Worm (Caenorhabditis elegans) whole organism, L3 larva: ENCODE measurements around the gene nduv-2.

Experiments
- R02D3.7 ChIP-seq: fragments of 150-350 bp; optimal IDR thresholded peaks from 2 replicates; lab custom pipeline; 2014; ENCODE audit warnings: missing biosample characterization, missing genetic modification characterization
- ZK546.5 ChIP-seq: sonication (generic microtip); optimal IDR thresholded peaks from 2 replicates; lab custom pipeline; 2017; ENCODE audit warnings: missing biosample characterization, missing genetic modification characterization
- aly-2 ChIP-seq: fragments of 150-350 bp; optimal IDR thresholded peaks from 2 replicates; lab custom pipeline; 2014; ENCODE audit warnings: missing biosample characterization, missing genetic modification characterization
- ama-1 ChIP-seq: fragments of 150-350 bp; optimal IDR thresholded peaks from 2 replicates; lab custom pipeline; 2018
- ceh-16 ChIP-seq: sonication (generic microtip); optimal IDR thresholded peaks from 2 replicates; lab custom pipeline; 2017; ENCODE audit warnings: missing biosample characterization, missing genetic modification characterization
- ceh-28 ChIP-seq: fragments of 150-350 bp; optimal IDR thresholded peaks from 2 replicates; lab custom pipeline; 2014; ENCODE audit warnings: missing biosample characterization, missing genetic modification reagents, missing genetic modification characterization
- ceh-82 ChIP-seq: fragments of 150-350 bp; optimal IDR thresholded peaks from 2 replicates; lab custom pipeline; 2014; ENCODE audit warnings: missing biosample characterization, missing genetic modification characterization
- ceh-9 ChIP-seq: sonication (generic microtip); optimal IDR thresholded peaks from 2 replicates; lab custom pipeline; 2018; ENCODE audit warnings: missing biosample characterization, missing genetic modification characterization
- daf-12 ChIP-seq: fragments of 150-350 bp; optimal IDR thresholded peaks from 2 replicates; lab custom pipeline; 2014; ENCODE audit warnings: missing biosample characterization, missing genetic modification reagents, missing genetic modification characterization
- egl-27 ChIP-seq: sonication (generic microtip); optimal IDR thresholded peaks from 4 replicates; lab custom pipeline; 2017; ENCODE audit warnings: missing biosample characterization, missing genetic modification reagents, missing genetic modification characterization
- egl-5 ChIP-seq: fragments of 150-350 bp; optimal IDR thresholded peaks from 2 replicates; lab custom pipeline; 2017; ENCODE audit warnings: missing biosample characterization, missing genetic modification reagents, missing genetic modification characterization, inconsistent platforms
- elt-1 ChIP-seq: fragments of 150-350 bp; optimal IDR thresholded peaks from 2 replicates; lab custom pipeline; 2014; ENCODE audit warnings: missing biosample characterization, missing genetic modification characterization
- elt-2 ChIP-seq: sonication (generic microtip); optimal IDR thresholded peaks from 2 replicates; lab custom pipeline; 2016; ENCODE audit warnings: missing genetic modification reagents, mild to moderate bottlenecking, missing genetic modification characterization, missing compliant biosample characterization
- elt-3 ChIP-seq, 3 experiments: fragments of 150-350 bp in 1 of 3; sonication (generic microtip) in 2 of 3; optimal IDR thresholded peaks; 2 replicates in 2 of 3; 4 replicates in 1 of 3; lab custom pipeline; 2014 to 2017; ENCODE audit warnings: missing biosample characterization in 3 of 3, missing genetic modification characterization in 3 of 3
- eor-1 ChIP-seq, 2 experiments: fragments of 150-350 bp; optimal IDR thresholded peaks; 2 replicates each; lab custom pipeline; 2014 to 2018; ENCODE audit warnings: missing biosample characterization in 2 of 2, missing genetic modification characterization in 2 of 2
- fkh-10 ChIP-seq: sonication (generic microtip); optimal IDR thresholded peaks from 2 replicates; lab custom pipeline; 2017; ENCODE audit warnings: missing biosample characterization, missing genetic modification reagents, missing genetic modification characterization
- fkh-2 ChIP-seq: fragments of 150-350 bp; optimal IDR thresholded peaks from 2 replicates; lab custom pipeline; 2014; ENCODE audit warnings: missing biosample characterization, missing genetic modification reagents, missing genetic modification characterization
- fos-1 ChIP-seq: fragments of 150-350 bp; optimal IDR thresholded peaks from 2 replicates; lab custom pipeline; 2014; ENCODE audit warnings: missing biosample characterization, missing genetic modification characterization
- jun-1 ChIP-seq: fragments of 150-350 bp; optimal IDR thresholded peaks from 2 replicates; lab custom pipeline; 2014; ENCODE audit warnings: missing biosample characterization, missing genetic modification reagents, missing genetic modification characterization
- lin-15B ChIP-seq: fragments of 150-350 bp; optimal IDR thresholded peaks from 2 replicates; lab custom pipeline; 2014; ENCODE audit warnings: missing biosample characterization, missing genetic modification characterization
- lin-39 ChIP-seq: fragments of 150-350 bp; optimal IDR thresholded peaks from 2 replicates; lab custom pipeline; 2018; ENCODE audit warnings: missing biosample characterization, missing genetic modification reagents, missing genetic modification characterization
- lsy-12 ChIP-seq: sonication (generic microtip); optimal IDR thresholded peaks from 2 replicates; lab custom pipeline; 2016; ENCODE audit warnings: mild to moderate bottlenecking, missing genetic modification characterization, missing compliant biosample characterization
- mdl-1 ChIP-seq: fragments of 150-350 bp; optimal IDR thresholded peaks from 2 replicates; lab custom pipeline; 2014; ENCODE audit warnings: missing biosample characterization, missing genetic modification characterization
- mml-1 ChIP-seq: fragments of 150-350 bp; sonication (generic microtip); optimal IDR thresholded peaks from 3 replicates; lab custom pipeline; 2014; ENCODE audit warnings: missing biosample characterization, missing genetic modification characterization
- nfya-1 ChIP-seq: sonication (generic microtip); optimal IDR thresholded peaks from 2 replicates; lab custom pipeline; 2017; ENCODE audit warnings: missing genetic modification characterization, mild to moderate bottlenecking, missing compliant biosample characterization, antibody characterized with exemption, moderate library complexity; ENCODE audit not compliant: insufficient read depth
- nhr-11 ChIP-seq: fragments of 150-350 bp; optimal IDR thresholded peaks from 2 replicates; lab custom pipeline; 2014; ENCODE audit warnings: missing biosample characterization, missing genetic modification characterization
- nhr-12 ChIP-seq: fragments of 150-350 bp; optimal IDR thresholded peaks from 2 replicates; lab custom pipeline; 2014; ENCODE audit warnings: missing biosample characterization, missing genetic modification characterization
- nhr-23 ChIP-seq: fragments of 150-350 bp; optimal IDR thresholded peaks from 2 replicates; lab custom pipeline; 2014; ENCODE audit warnings: missing biosample characterization, missing genetic modification reagents, missing genetic modification characterization
- nhr-237 ChIP-seq: fragments of 150-350 bp; optimal IDR thresholded peaks from 2 replicates; lab custom pipeline; 2014; ENCODE audit warnings: missing biosample characterization, missing genetic modification characterization
- nhr-25 ChIP-seq: sonication (generic microtip); optimal IDR thresholded peaks from 2 replicates; lab custom pipeline; 2017; ENCODE audit warnings: missing biosample characterization, missing genetic modification characterization
- nhr-28 ChIP-seq: fragments of 150-350 bp; optimal IDR thresholded peaks from 2 replicates; lab custom pipeline; 2014; ENCODE audit warnings: missing biosample characterization, missing genetic modification characterization
- nhr-43 ChIP-seq: sonication (generic microtip); optimal IDR thresholded peaks from 2 replicates; lab custom pipeline; 2016; ENCODE audit warnings: mild to moderate bottlenecking, missing genetic modification characterization, missing compliant biosample characterization; ENCODE audit not compliant: poor library complexity, severe bottlenecking
- nhr-67 ChIP-seq: fragments of 150-350 bp; optimal IDR thresholded peaks from 2 replicates; lab custom pipeline; 2014; ENCODE audit warnings: missing biosample characterization, missing genetic modification characterization
- nhr-76 ChIP-seq: fragments of 150-350 bp; sonication (generic microtip); optimal IDR thresholded peaks from 5 replicates; lab custom pipeline; 2014; ENCODE audit warnings: missing biosample characterization, missing genetic modification characterization
- nhr-77 ChIP-seq: fragments of 150-350 bp; optimal IDR thresholded peaks from 2 replicates; lab custom pipeline; 2014; ENCODE audit warnings: missing biosample characterization, missing genetic modification characterization
- pha-4 ChIP-seq: fragments of 150-350 bp; optimal IDR thresholded peaks from 2 replicates; lab custom pipeline; 2014; ENCODE audit warnings: missing biosample characterization, missing genetic modification reagents, missing genetic modification characterization
- pqm-1 ChIP-seq: fragments of 150-350 bp; optimal IDR thresholded peaks from 2 replicates; lab custom pipeline; 2017; ENCODE audit warnings: missing biosample characterization, missing genetic modification characterization, inconsistent platforms
- snpc-4 ChIP-seq: fragments of 150-350 bp; optimal IDR thresholded peaks from 2 replicates; lab custom pipeline; 2014; ENCODE audit warnings: missing biosample characterization, missing genetic modification characterization
- tbx-2 ChIP-seq: sonication (generic microtip); optimal IDR thresholded peaks from 2 replicates; lab custom pipeline; 2016; ENCODE audit warnings: mild to moderate bottlenecking, missing genetic modification characterization, missing compliant biosample characterization
- unc-39 ChIP-seq: sonication (generic microtip); optimal IDR thresholded peaks from 4 replicates; lab custom pipeline; 2017; ENCODE audit warnings: missing biosample characterization, missing genetic modification characterization
- unc-62 ChIP-seq: fragments of 150-350 bp; sonication (generic microtip); optimal IDR thresholded peaks from 4 replicates; lab custom pipeline; 2014; ENCODE audit warnings: missing biosample characterization, missing genetic modification reagents, missing genetic modification characterization
- zag-1 ChIP-seq: fragments of 150-350 bp; optimal IDR thresholded peaks from 2 replicates; lab custom pipeline; 2014; ENCODE audit warnings: missing biosample characterization, missing genetic modification characterization
- ztf-11 ChIP-seq: fragments of 150-350 bp; optimal IDR thresholded peaks from 2 replicates; lab custom pipeline; 2014; ENCODE audit warnings: missing biosample characterization, missing genetic modification characterization

The nduv-2 gene

ce11 chrV:13657291-13657690, 31.9 kb upstream of the nduv-2 start (continued):
- TF ChIP-seq daf-12 (tag; lab: Kevin White, UChicago) = no peak
- peak; percentile 68 for TF ChIP-seq jun-1
- TF ChIP-seq lin-15B (tag; lab: Kevin White, UChicago) = no peak
- no peak for TF ChIP-seq fkh-10
- TF ChIP-seq zag-1 (tag; lab: Kevin White, UChicago) = no peak
- no peak for TF ChIP-seq R02D3.7 (tag; lab: Kevin White, UChicago)
- no peak for TF ChIP-seq ZK546.5 (tag; lab: Kevin White, UChicago)
- TF ChIP-seq mml-1 (tag; lab: Kevin White, UChicago) = peak; percentile 14
- TF ChIP-seq nhr-67 (tag; lab: Kevin White, UChicago) = no peak
- no peak for TF ChIP-seq nhr-28 (tag; lab: Kevin White, UChicago)
- peak; percentile 55 for TF ChIP-seq lsy-12 (tag; lab: Kevin White, UChicago)
- peak; percentile 49 for TF ChIP-seq tbx-2
- TF ChIP-seq nhr-77 (tag; lab: Kevin White, UChicago) = no peak
- TF ChIP-seq mdl-1 (tag; lab: Kevin White, UChicago) = peak; percentile 94
- no peak for TF ChIP-seq eor-1 (tag; optimal IDR thresholded peaks at IDR 0.05; lab: Kevin White, UChicago)
- TF ChIP-seq, all 47 proteins: peak for 18

ce11 chrV:13656346-13657254, 31.2 kb upstream of the nduv-2 start:
- TF ChIP-seq egl-27 (peak; percentile 25), nfya-1 (peak; percentile 39), pha-4 (tag; lab: Kevin White, UChicago) (peak; percentile 52), ama-1 (lab: Kevin White, UChicago) (peak; percentile 95), ZK546.5 (tag; lab: Kevin White, UChicago) (no peak), jun-1 (peak; percentile 52), ceh-16 (tag; lab: Kevin White, UChicago) (no peak), elt-3 (tag; optimal IDR thresholded peaks at IDR 0.05; lab: Kevin White, UChicago) (peak in 1 of 3 experiments; percentile 79), elt-2 (tag; lab: Kevin White, UChicago) (peak; percentile 95), zag-1 (tag; lab: Kevin White, UChicago) (no peak), nhr-237 (tag; lab: Kevin White, UChicago) (no peak), ceh-28 (tag; lab: Kevin White, UChicago) (peak; percentile 45), lsy-12 (tag; lab: Kevin White, UChicago) (peak; percentile 69), lin-39 (peak; percentile 47), tbx-2 (peak; percentile 24), nhr-28 (tag; lab: Kevin White, UChicago) (peak; percentile 45), daf-12 (tag; lab: Kevin White, UChicago) (no peak), nhr-25 (tag; lab: Kevin White, UChicago) (peak; percentile 98), ztf-11 (tag; lab: Kevin White, UChicago) (no peak), nhr-11 (tag; lab: Kevin White, UChicago) (no peak), nhr-23 (tag; lab: Kevin White, UChicago) (peak; percentile 94), fkh-10 (no peak), snpc-4 (tag; lab: Kevin White, UChicago) (no peak), unc-62 (peak; percentile 95), elt-1 (tag; lab: Kevin White, UChicago) (no peak), aly-2 (no peak), pqm-1 (tag; lab: Kevin White, UChicago) (peak; percentile 77), mml-1 (tag; lab: Kevin White, UChicago) (no peak), unc-39 (tag; lab: Kevin White, UChicago) (no peak), nhr-43 (tag; lab: Kevin White, UChicago) (peak; percentile 91), R02D3.7 (tag; lab: Kevin White, UChicago) (peak; percentile 23)

ce11 chrV:13655202-13655764, 29.9 kb upstream of the nduv-2 start:
- peak; percentile 28 for TF ChIP-seq elt-2 (tag; lab: Kevin White, UChicago)
- no peak for TF ChIP-seq mml-1 (tag; lab: Kevin White, UChicago)
- peak; percentile 14 for TF ChIP-seq R02D3.7 (tag; lab: Kevin White, UChicago)
- TF ChIP-seq elt-1 (tag; lab: Kevin White, UChicago) = peak; percentile 61
- TF ChIP-seq nhr-76 (tag; lab: Kevin White, UChicago) = no peak
- TF ChIP-seq nhr-12 (tag; lab: Kevin White, UChicago) = no peak
- no peak for TF ChIP-seq nhr-77 (tag; lab: Kevin White, UChicago)
- peak; percentile 21 for TF ChIP-seq nhr-28 (tag; lab: Kevin White, UChicago)
- TF ChIP-seq lin-15B (tag; lab: Kevin White, UChicago) = peak; percentile 61
- peak; percentile 37 for TF ChIP-seq snpc-4 (tag; lab: Kevin White, UChicago)
- peak; percentile 83 for TF ChIP-seq pha-4 (tag; lab: Kevin White, UChicago)
- peak; percentile 70 for TF ChIP-seq egl-5 (tag; lab: Kevin White, UChicago)
- peak; percentile 51 for TF ChIP-seq ceh-28 (tag; lab: Kevin White, UChicago)
- TF ChIP-seq fos-1 (tag; lab: Kevin White, UChicago) = no peak
- no peak for TF ChIP-seq ceh-82 (tag; lab: Kevin White, UChicago)
- no peak for TF ChIP-seq nhr-67 (tag; lab: Kevin White, UChicago)
- TF ChIP-seq unc-39 (tag; lab: Kevin White, UChicago) = no peak
- peak; percentile 51 for TF ChIP-seq fkh-10
- TF ChIP-seq lsy-12 (tag; lab: Kevin White, UChicago) = peak; percentile 52
- no peak for TF ChIP-seq nhr-237 (tag; lab: Kevin White, UChicago)
- no peak for TF ChIP-seq ceh-9
- peak; percentile 81 for TF ChIP-seq nhr-25 (tag; lab: Kevin White, UChicago)
- TF ChIP-seq ZK546.5 (tag; lab: Kevin White, UChicago) = no peak
- peak; percentile 75 for TF ChIP-seq nhr-43 (tag; lab: Kevin White, UChicago)
- no peak for TF ChIP-seq fkh-2 (tag; lab: Kevin White, UChicago)
- TF ChIP-seq pqm-1 (tag; lab: Kevin White, UChicago) = peak; percentile 1
- TF ChIP-seq lin-39 = peak; percentile 70
